Worm (Caenorhabditis elegans) whole organism, young adult: ENCODE results near the gene vha-14.

Experiments used
- B0019.2 ChIP-seq: fragments of 200-800 bp; sonication (Bioruptor generic); conservative IDR thresholded peaks from 2 replicates; pipeline ENCODE4 v1.3.6; 2022; ENCODE audit warnings: missing genetic modification reagents, missing genetic modification characterization, missing compliant biosample characterization
- B0336.3 ChIP-seq: fragments of 200-800 bp; sonication (Bioruptor generic); IDR thresholded peaks from 2 replicates; pipeline ENCODE4 v1.3.6; 2022; ENCODE audit warnings: missing genetic modification characterization, missing compliant biosample characterization
- D2030.7 ChIP-seq: fragments of 200-800 bp; sonication (Bioruptor generic); IDR thresholded peaks from 2 replicates; pipeline ENCODE4 v1.3.6; 2022; ENCODE audit warnings: missing genetic modification reagents, missing genetic modification characterization, missing compliant biosample characterization
- F10E7.11 ChIP-seq: sonication (generic microtip); optimal IDR thresholded peaks from 2 replicates; lab custom pipeline; 2017; ENCODE audit warnings: mild to moderate bottlenecking, missing genetic modification characterization, moderate library complexity, missing compliant biosample characterization
- F23B12.7 ChIP-seq: sonication (generic microtip); optimal IDR thresholded peaks from 2 replicates; lab custom pipeline; 2017; ENCODE audit warnings: missing genetic modification characterization, mild to moderate bottlenecking, missing compliant biosample characterization, antibody characterized with exemption, moderate library complexity; ENCODE audit not compliant: insufficient read depth
- F49E8.2 ChIP-seq: sonication (generic microtip); optimal IDR thresholded peaks from 3 replicates; lab custom pipeline; 2017; ENCODE audit warnings: missing genetic modification characterization, mild to moderate bottlenecking, missing compliant biosample characterization, antibody characterized with exemption, moderate library complexity; ENCODE audit not compliant: insufficient read depth
- F52B5.7 ChIP-seq: sonication (generic microtip); optimal IDR thresholded peaks from 2 replicates; lab custom pipeline; 2016; ENCODE audit warnings: mild to moderate bottlenecking, missing genetic modification characterization, missing compliant biosample characterization
- F55B11.4 ChIP-seq: sonication (generic microtip); optimal IDR thresholded peaks from 2 replicates; lab custom pipeline; 2016; ENCODE audit warnings: missing compliant biosample characterization, missing genetic modification characterization, borderline replicate concordance; ENCODE audit not compliant: insufficient read depth
- K12H6.12 ChIP-seq: fragments of 200-800 bp; sonication (Bioruptor generic); optimal IDR thresholded peaks from 2 replicates; lab custom pipeline; 2018; ENCODE audit warnings: mild to moderate bottlenecking, missing genetic modification characterization, missing compliant biosample characterization
- T07F8.4 ChIP-seq: sonication (generic microtip); optimal IDR thresholded peaks from 2 replicates; lab custom pipeline; 2016; ENCODE audit warnings: mild to moderate bottlenecking, missing genetic modification characterization, moderate library complexity, missing compliant biosample characterization
- Y53G8AR.9 ChIP-seq: fragments of 200-800 bp; sonication (Bioruptor generic); conservative IDR thresholded peaks from 2 replicates; pipeline ENCODE4 v1.3.6; 2022; ENCODE audit warnings: missing genetic modification reagents, missing genetic modification characterization, missing compliant biosample characterization
- aptf-3 ChIP-seq: fragments of 200-800 bp; sonication (Bioruptor generic); IDR thresholded peaks from 2 replicates; pipeline ENCODE4 v1.3.6; 2022; ENCODE audit warnings: missing genetic modification characterization, missing compliant biosample characterization
- attf-3 ChIP-seq: fragments of 200-800 bp; sonication (Bioruptor generic); conservative IDR thresholded peaks from 2 replicates; pipeline ENCODE4 v1.3.6; 2022; ENCODE audit warnings: missing genetic modification reagents, missing genetic modification characterization, missing compliant biosample characterization
- attf-5 ChIP-seq: fragments of 200-800 bp; sonication (Bioruptor generic); optimal IDR thresholded peaks from 2 replicates; lab custom pipeline; 2018; ENCODE audit warnings: mild to moderate bottlenecking, missing genetic modification characterization, missing compliant biosample characterization
- bed-1 ChIP-seq: fragments of 200-800 bp; sonication (Bioruptor generic); IDR thresholded peaks from 2 replicates; pipeline ENCODE4 v1.3.6; 2022; ENCODE audit warnings: missing genetic modification reagents, missing genetic modification characterization, missing compliant biosample characterization
- ccch-3 ChIP-seq: fragments of 200-800 bp; sonication (Bioruptor generic); optimal IDR thresholded peaks from 2 replicates; lab custom pipeline; 2018; ENCODE audit warnings: mild to moderate bottlenecking, missing genetic modification characterization, missing compliant biosample characterization
- ceh-27 ChIP-seq: fragments of 200-800 bp; sonication (Bioruptor generic); optimal IDR thresholded peaks from 2 replicates; lab custom pipeline; 2018; ENCODE audit warnings: mild to moderate bottlenecking, missing genetic modification characterization, moderate library complexity, missing compliant biosample characterization
- ceh-40 ChIP-seq: fragments of 200-800 bp; sonication (Bioruptor generic); IDR thresholded peaks from 2 replicates; pipeline ENCODE4 v1.3.6; 2022; ENCODE audit warnings: missing genetic modification characterization, missing compliant biosample characterization
- ceh-79 ChIP-seq: sonication (generic microtip); optimal IDR thresholded peaks from 2 replicates; lab custom pipeline; 2017; ENCODE audit warnings: mild to moderate bottlenecking, missing genetic modification characterization, missing compliant biosample characterization
- dox-1 ChIP-seq: fragments of 200-800 bp; sonication (Bioruptor generic); IDR thresholded peaks from 2 replicates; pipeline ENCODE4 v1.3.6; 2022; ENCODE audit warnings: missing genetic modification reagents, missing genetic modification characterization, missing compliant biosample characterization
- dpl-1 ChIP-seq: fragments of 150-350 bp; optimal IDR thresholded peaks from 2 replicates; lab custom pipeline; 2014; ENCODE audit warnings: missing biosample characterization, missing genetic modification reagents, missing genetic modification characterization
- egl-44 ChIP-seq: fragments of 200-800 bp; sonication (Bioruptor generic); IDR thresholded peaks from 2 replicates; pipeline ENCODE4 v1.3.6; 2022; ENCODE audit warnings: missing genetic modification reagents, missing genetic modification characterization, missing compliant biosample characterization
- egrh-3 ChIP-seq: fragments of 200-800 bp; sonication (Bioruptor generic); IDR thresholded peaks from 2 replicates; pipeline ENCODE4 v1.3.6; 2022; ENCODE audit warnings: missing genetic modification reagents, missing genetic modification characterization, missing compliant biosample characterization
- ets-4 ChIP-seq: fragments of 200-800 bp; sonication (Bioruptor generic); optimal IDR thresholded peaks from 2 replicates; lab custom pipeline; 2018; ENCODE audit warnings: mild to moderate bottlenecking, missing genetic modification characterization, missing compliant biosample characterization
- fkh-3 ChIP-seq: sonication (generic microtip); optimal IDR thresholded peaks from 2 replicates; lab custom pipeline; 2016; ENCODE audit warnings: mild to moderate bottlenecking, missing genetic modification characterization, missing compliant biosample characterization
- hmg-20 ChIP-seq: fragments of 200-800 bp; sonication (Bioruptor generic); IDR thresholded peaks from 2 replicates; pipeline ENCODE4 v1.3.6; 2022; ENCODE audit warnings: missing genetic modification reagents, missing genetic modification characterization, missing compliant biosample characterization
- let-607 ChIP-seq, 2 experiments: fragments of 200-800 bp in 1 of 2; sonication (Bioruptor generic) in 1 of 2; sonication (generic microtip) in 1 of 2; optimal IDR thresholded peaks; 2 replicates each; lab custom pipeline; 2016 to 2018; ENCODE audit warnings: mild to moderate bottlenecking in 2 of 2, missing compliant biosample characterization in 2 of 2, missing genetic modification characterization in 2 of 2, moderate library complexity in 2 of 2, missing genotype in 1 of 2
- lin-26 ChIP-seq: fragments of 200-800 bp; sonication (Bioruptor generic); IDR thresholded peaks from 2 replicates; pipeline ENCODE4 v1.3.6; 2022; ENCODE audit warnings: missing genetic modification reagents, missing genetic modification characterization, missing compliant biosample characterization
- lin-40 ChIP-seq: sonication (generic microtip); optimal IDR thresholded peaks from 2 replicates; lab custom pipeline; 2016; ENCODE audit warnings: missing genetic modification characterization, mild to moderate bottlenecking, missing compliant biosample characterization, missing genotype, missing genetic modification reagents
- madf-10 ChIP-seq: sonication (generic microtip); optimal IDR thresholded peaks from 2 replicates; lab custom pipeline; 2016; ENCODE audit warnings: mild to moderate bottlenecking, missing genetic modification characterization, missing compliant biosample characterization
- mel-28 ChIP-seq: sonication (generic microtip); optimal IDR thresholded peaks from 2 replicates; lab custom pipeline; 2016; ENCODE audit warnings: borderline replicate concordance, mild to moderate bottlenecking, missing genetic modification characterization, missing compliant biosample characterization
- mxl-1 ChIP-seq: sonication (generic microtip); optimal IDR thresholded peaks from 2 replicates; lab custom pipeline; 2016; ENCODE audit warnings: missing genetic modification characterization, missing compliant biosample characterization
- nhr-27 ChIP-seq: fragments of 200-800 bp; sonication (Bioruptor generic); optimal IDR thresholded peaks from 2 replicates; lab custom pipeline; 2018; ENCODE audit warnings: mild to moderate bottlenecking, missing genetic modification characterization, moderate library complexity, missing compliant biosample characterization
- nhr-90 ChIP-seq: sonication (generic microtip); optimal IDR thresholded peaks from 2 replicates; lab custom pipeline; 2016; ENCODE audit warnings: missing genotype, mild to moderate bottlenecking, missing genetic modification characterization, missing compliant biosample characterization
- rcor-1 ChIP-seq: fragments of 200-800 bp; sonication (Bioruptor generic); IDR thresholded peaks from 2 replicates; pipeline ENCODE4 v1.3.6; 2022; ENCODE audit warnings: missing genetic modification reagents, missing genetic modification characterization, missing compliant biosample characterization
- rec-8 ChIP-seq, 2 experiments: sonication (generic microtip); optimal IDR thresholded peaks; 2 replicates each; lab custom pipeline; 2016; ENCODE audit warnings: mild to moderate bottlenecking in 2 of 2, missing genetic modification characterization in 2 of 2, missing genetic modification reagents in 2 of 2, missing genotype in 2 of 2, missing biosample characterization in 1 of 2, missing compliant biosample characterization in 1 of 2, moderate library complexity in 1 of 2
- repo-1 ChIP-seq: sonication (generic microtip); optimal IDR thresholded peaks from 2 replicates; lab custom pipeline; 2017; ENCODE audit warnings: mild to moderate bottlenecking, missing genetic modification characterization, missing compliant biosample characterization
- rpc-1 ChIP-seq, 2 experiments: fragments of 150-350 bp in 1 of 2; sonication (generic microtip) in 1 of 2; optimal IDR thresholded peaks; 2 replicates each; lab custom pipeline; 2014 to 2018; ENCODE audit warnings: missing biosample characterization in 1 of 2, missing genetic modification characterization in 1 of 2, missing genetic modification reagents in 1 of 2, missing genotype in 1 of 2
- sptf-2 ChIP-seq: fragments of 200-800 bp; sonication (Bioruptor generic); optimal IDR thresholded peaks from 2 replicates; lab custom pipeline; 2018; ENCODE audit warnings: mild to moderate bottlenecking, missing genetic modification characterization, missing compliant biosample characterization
- tbx-9 ChIP-seq: sonication (generic microtip); optimal IDR thresholded peaks from 2 replicates; lab custom pipeline; 2016; ENCODE audit warnings: borderline replicate concordance, missing genetic modification characterization, inconsistent platforms, missing compliant biosample characterization
- xnd-1 ChIP-seq: sonication (generic microtip); optimal IDR thresholded peaks from 2 replicates; lab custom pipeline; 2016; ENCODE audit warnings: missing genotype, missing genetic modification reagents, missing genetic modification characterization, missing compliant biosample characterization
- zfh-2 ChIP-seq: fragments of 200-800 bp; sonication (Bioruptor generic); conservative IDR thresholded peaks from 2 replicates; pipeline ENCODE4 v1.3.6; 2022; ENCODE audit warnings: missing genetic modification reagents, missing genetic modification characterization, missing compliant biosample characterization
- ztf-18 ChIP-seq: sonication (generic microtip); optimal IDR thresholded peaks from 2 replicates; lab custom pipeline; 2016; ENCODE audit warnings: missing genotype, mild to moderate bottlenecking, missing genetic modification characterization, missing compliant biosample characterization
- ztf-25 ChIP-seq: fragments of 200-800 bp; sonication (Bioruptor generic); IDR thresholded peaks from 2 replicates; pipeline ENCODE4 v1.3.6; 2022; ENCODE audit warnings: missing genetic modification reagents, missing genetic modification characterization, missing compliant biosample characterization
- ztf-3 ChIP-seq: fragments of 200-800 bp; sonication (Bioruptor generic); optimal IDR thresholded peaks from 2 replicates; lab custom pipeline; 2018; ENCODE audit warnings: mild to moderate bottlenecking, missing genetic modification characterization, missing compliant biosample characterization

The vha-14 gene

ce11 chrIII:9525252-9525651 is 17.4 kb downstream of the vha-14 start, which contains the start of gene trpp-3:
Gene trpp-3, plus strand, starts transcription at chrIII:9525552.
- no peak for TF ChIP-seq attf-3
- TF ChIP-seq rec-8 (tag; optimal IDR thresholded peaks at IDR 0.05; lab: Kevin White, UChicago): no peak
- TF ChIP-seq nhr-27 (tag; lab: Kevin White, UChicago): no peak
- no peak for TF ChIP-seq dox-1
- no peak for TF ChIP-seq K12H6.12
- no peak for TF ChIP-seq ets-4 (GFP tag; lab: Kevin White, UChicago)
- TF ChIP-seq F49E8.2 (tag; lab: Kevin White, UChicago): no peak
- no peak for TF ChIP-seq Y53G8AR.9
- no peak for TF ChIP-seq ztf-18 (tag; lab: Kevin White, UChicago)
- no peak for TF ChIP-seq ccch-3 (GFP tag; lab: Kevin White, UChicago)
- TF ChIP-seq F55B11.4: no peak
- TF ChIP-seq D2030.7 (GFP tag; lab: Robert Waterston, UW): no peak

- TF ChIP-seq ztf-25 (no peak), ceh-79 (tag; lab: Kevin White, UChicago) (no peak), dpl-1 (no peak), ceh-27 (GFP tag; lab: Kevin White, UChicago) (no peak), nhr-90 (tag; lab: Kevin White, UChicago) (no peak), madf-10 (tag; lab: Kevin White, UChicago) (no peak), xnd-1 (tag; lab: Kevin White, UChicago) (no peak), mel-28 (tag; lab: Kevin White, UChicago) (no peak), ceh-40 (GFP tag; lab: Robert Waterston, UW) (no peak), bed-1 (no peak)
Measured at ce11 chrIII:9526851-9527250, 19.0 kb downstream of the vha-14 start, which contains the start of gene ZK1098.6. Gene ZK1098.6, plus strand, starts transcription at chrIII:9527151.

DNA sequence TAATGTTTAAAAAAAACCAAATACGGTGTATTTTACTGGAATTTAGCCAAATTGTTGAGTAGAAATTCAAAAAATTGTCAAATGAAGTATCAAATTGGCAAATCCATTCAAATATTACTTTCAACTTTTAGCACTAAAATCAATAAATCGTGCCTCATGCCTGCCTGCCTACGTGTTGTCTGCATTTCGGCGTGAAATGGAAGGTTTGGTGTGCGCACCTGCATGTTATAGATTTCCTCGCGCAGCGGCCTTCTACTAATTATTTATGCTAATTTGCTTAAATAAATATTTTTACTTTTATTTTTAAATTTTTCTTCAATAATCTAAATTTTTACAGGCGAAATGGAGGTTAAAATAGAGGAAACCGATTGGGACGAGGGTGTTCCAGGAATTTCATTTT is 20.9 kb downstream of the vha-14 start, which contains the start of gene ZK1098.2:
TSS of gene ZK1098.2 (plus strand) at position 336 of the 400 bp plus-strand sequence.
- TF ChIP-seq B0019.2 (no peak), egrh-3 (GFP tag; lab: Robert Waterston, UW) (no peak), F52B5.7 (tag; lab: Kevin White, UChicago) (no peak), madf-10 (tag; lab: Kevin White, UChicago) (no peak), ztf-3 (GFP tag; lab: Kevin White, UChicago) (no peak), T07F8.4 (tag; lab: Kevin White, UChicago) (no peak), mxl-1 (tag; lab: Kevin White, UChicago) (no peak), zfh-2 (GFP tag; lab: Robert Waterston, UW) (no peak), let-607 (tag; optimal IDR thresholded peaks at IDR 0.05; lab: Kevin White, UChicago) (peak; percentile 77 to 92), sptf-2 (GFP tag; lab: Kevin White, UChicago) (no peak), F10E7.11 (tag; lab: Kevin White, UChicago) (no peak), fkh-3 (no peak), aptf-3 (GFP tag; lab: Robert Waterston, UW) (no peak), rpc-1 (optimal IDR thresholded peaks at IDR 0.05; lab: Kevin White, UChicago) (no peak), rpc-1 (tag; optimal IDR thresholded peaks at IDR 0.05; lab: Kevin White, UChicago) (no peak), hmg-20 (GFP tag; lab: Robert Waterston, UW) (no peak), nhr-27 (tag; lab: Kevin White, UChicago) (no peak), lin-26 (no peak), F23B12.7 (peak; percentile 64), repo-1 (tag; lab: Kevin White, UChicago) (no peak), rcor-1 (GFP tag; lab: Robert Waterston, UW) (no peak), tbx-9 (tag; lab: Kevin White, UChicago) (no peak), ztf-18 (tag; lab: Kevin White, UChicago) (peak; percentile 20), ccch-3 (GFP tag; lab: Kevin White, UChicago) (no peak), lin-40 (no peak), egl-44 (GFP tag; lab: Robert Waterston, UW) (0 out of 2 replicates have a peak, but pooled peaks have one; percentile 13), ceh-79 (tag; lab: Kevin White, UChicago) (no peak), D2030.7 (GFP tag; lab: Robert Waterston, UW) (no peak), attf-5 (GFP tag; lab: Kevin White, UChicago) (peak; percentile 61), B0336.3 (GFP tag; lab: Robert Waterston, UW) (no peak)
